Worm (Caenorhabditis elegans): ENCODE measurements around the gene F40F9.3.
A peak's percentile ranks its signal among the peaks of the same experiment; 100 is the strongest.

The F40F9.3 gene

ce11 chrV:9714909-9715308, at the start of gene F40F9.3:
F40F9.3 (plus strand) TSS chrV:9715209.
- TF ChIP-seq zag-1 (tag; optimal IDR thresholded peaks at IDR 0.05) (no peak), nhr-10 (tag; optimal IDR thresholded peaks at IDR 0.05) (no peak), unc-55 (GFP tag; optimal IDR thresholded peaks at IDR 0.05) (no peak), alr-1 (tag; optimal IDR thresholded peaks at IDR 0.05) (no peak), fos-1 (tag; optimal IDR thresholded peaks at IDR 0.05) (no peak), elt-3 (tag; optimal IDR thresholded peaks at IDR 0.05) (no peak), mdl-1 (tag; optimal IDR thresholded peaks at IDR 0.05) (no peak), lsy-2 (tag; optimal IDR thresholded peaks at IDR 0.05) (no peak), nhr-129 (tag; optimal IDR thresholded peaks at IDR 0.05) (no peak), sma-9 (GFP tag; optimal IDR thresholded peaks at IDR 0.05) (no peak), sma-9 (tag; optimal IDR thresholded peaks at IDR 0.05) (no peak), egl-27 (tag; optimal IDR thresholded peaks at IDR 0.05) (no peak), blmp-1 (tag; optimal IDR thresholded peaks at IDR 0.05; ENCODE audit: insufficient read depth) (no peak), nhr-77 (tag; optimal IDR thresholded peaks at IDR 0.05) (no peak), unc-39 (tag; optimal IDR thresholded peaks at IDR 0.05) (no peak), nhr-6 (tag; optimal IDR thresholded peaks at IDR 0.05) (no peak), ama-1 (optimal IDR thresholded peaks at IDR 0.05) (no peak), R02D3.7 (tag; optimal IDR thresholded peaks at IDR 0.05) (no peak), nhr-12 (tag; optimal IDR thresholded peaks at IDR 0.05) (no peak)

DNA sequence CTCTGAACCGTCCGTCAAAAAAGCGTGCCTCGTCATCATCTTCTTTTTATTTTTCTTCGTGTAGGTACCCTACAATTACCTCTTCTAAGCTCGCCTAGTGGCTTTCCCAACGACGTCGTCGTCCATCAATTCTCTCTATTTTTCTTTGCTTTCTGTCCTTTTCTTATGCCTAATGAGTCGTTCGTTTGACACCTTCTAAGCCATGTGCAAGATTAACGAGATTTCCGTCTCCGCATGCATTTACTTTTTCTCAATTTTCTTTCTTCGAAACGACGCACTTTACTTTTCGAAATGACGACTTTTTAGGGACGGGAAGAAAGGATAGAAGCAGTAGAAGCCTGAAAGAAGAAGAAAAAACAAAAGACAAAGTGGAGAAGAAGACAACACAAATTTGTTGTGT, 48.6 kb upstream of the F40F9.3 start, which contains the start of gene ZK287.1:
Gene ZK287.1 (plus strand): TSS at position 301 of the 400 bp plus-strand sequence.
- TF ChIP-seq lin-13 (GFP tag; optimal IDR thresholded peaks at IDR 0.05), result no peak
- peak; percentile 28 for TF ChIP-seq zag-1 (tag; optimal IDR thresholded peaks at IDR 0.05)
- TF ChIP-seq elt-1 (tag; optimal IDR thresholded peaks at IDR 0.05), result no peak
- TF ChIP-seq unc-39 (tag; optimal IDR thresholded peaks at IDR 0.05), result no peak
- no peak for TF ChIP-seq ama-1 (optimal IDR thresholded peaks at IDR 0.05)
- TF ChIP-seq skn-1 (tag; optimal IDR thresholded peaks at IDR 0.05), result no peak
- TF ChIP-seq nhr-10 (tag; optimal IDR thresholded peaks at IDR 0.05), result no peak
- TF ChIP-seq ztf-1 (GFP tag; conservative IDR thresholded peaks at IDR 0.05), result no peak
- TF ChIP-seq nhr-23 (tag; optimal IDR thresholded peaks at IDR 0.05), result no peak
- no peak for TF ChIP-seq gmeb-1 (tag; optimal IDR thresholded peaks at IDR 0.05)
- TF ChIP-seq egl-27 (tag; optimal IDR thresholded peaks at IDR 0.05), result peak; percentile 29
- no peak for TF ChIP-seq alr-1 (tag; optimal IDR thresholded peaks at IDR 0.05)
- TF ChIP-seq unc-55 (GFP tag; optimal IDR thresholded peaks at IDR 0.05), result peak; percentile 35
- no peak for TF ChIP-seq ceh-82 (tag; optimal IDR thresholded peaks at IDR 0.05)
- no peak for TF ChIP-seq peb-1 (tag; optimal IDR thresholded peaks at IDR 0.05)
- TF ChIP-seq sma-9 (GFP tag; optimal IDR thresholded peaks at IDR 0.05), result no peak
- TF ChIP-seq sma-9 (tag; optimal IDR thresholded peaks at IDR 0.05), result no peak
- TF ChIP-seq nhr-6 (tag; optimal IDR thresholded peaks at IDR 0.05), result no peak
- no peak for TF ChIP-seq unc-62 (GFP tag; optimal IDR thresholded peaks at IDR 0.05)
- no peak for TF ChIP-seq lin-11 (tag; optimal IDR thresholded peaks at IDR 0.05)
- TF ChIP-seq mbf-1 (tag; optimal IDR thresholded peaks at IDR 0.05), result no peak
- no peak for TF ChIP-seq ZK546.5 (tag; optimal IDR thresholded peaks at IDR 0.05)
- no peak for TF ChIP-seq nhr-12 (tag; optimal IDR thresholded peaks at IDR 0.05)
- no peak for TF ChIP-seq fos-1 (tag; optimal IDR thresholded peaks at IDR 0.05)
- no peak for TF ChIP-seq R02D3.7 (tag; optimal IDR thresholded peaks at IDR 0.05)
- no peak for TF ChIP-seq mab-5 (tag; optimal IDR thresholded peaks at IDR 0.05)
- TF ChIP-seq nhr-237 (tag; optimal IDR thresholded peaks at IDR 0.05), result no peak
- no peak for TF ChIP-seq blmp-1 (tag; optimal IDR thresholded peaks at IDR 0.05; ENCODE audit: insufficient read depth)

ce11 chrV:9672495-9672894, 42.5 kb upstream of the F40F9.3 start:
- TF ChIP-seq mab-5 (tag; optimal IDR thresholded peaks at IDR 0.05) (no peak), nhr-237 (tag; optimal IDR thresholded peaks at IDR 0.05) (no peak), skn-1 (tag; optimal IDR thresholded peaks at IDR 0.05) (no peak), lin-11 (tag; optimal IDR thresholded peaks at IDR 0.05) (no peak), elt-1 (tag; optimal IDR thresholded peaks at IDR 0.05) (no peak), unc-39 (tag; optimal IDR thresholded peaks at IDR 0.05) (no peak), nhr-10 (tag; optimal IDR thresholded peaks at IDR 0.05) (no peak), nhr-12 (tag; optimal IDR thresholded peaks at IDR 0.05) (no peak), ceh-82 (tag; optimal IDR thresholded peaks at IDR 0.05) (no peak), egl-27 (tag; optimal IDR thresholded peaks at IDR 0.05) (no peak), elt-3 (tag; optimal IDR thresholded peaks at IDR 0.05) (no peak), crh-2 (tag; optimal IDR thresholded peaks at IDR 0.05) (no peak), lsy-2 (tag; optimal IDR thresholded peaks at IDR 0.05) (no peak), zag-1 (tag; optimal IDR thresholded peaks at IDR 0.05) (no peak), ztf-4 (tag; optimal IDR thresholded peaks at IDR 0.05) (no peak), ztf-1 (GFP tag; conservative IDR thresholded peaks at IDR 0.05) (no peak)

- no peak for TF ChIP-seq egl-27 (tag; optimal IDR thresholded peaks at IDR 0.05)
- peak; percentile 32 for TF ChIP-seq C34F6.9 (tag; optimal IDR thresholded peaks at IDR 0.05)
These were observed 41.7 kb upstream of the F40F9.3 start, which contains the start of gene sulp-8 for ce11 chrV:9673199-9673843. sulp-8 (minus strand) TSS chrV:9673667.
